Worm (Caenorhabditis elegans): ENCODE measurements around the gene irld-27.

Gene irld-27

ce11 chrII:3375302-3375701 is 43.2 kb downstream of the irld-27 start:
- TF ChIP-seq hlh-1 (tag; optimal IDR thresholded peaks at IDR 0.05) (no peak), ham-2 (GFP tag; optimal IDR thresholded peaks at IDR 0.05) (no peak), ztf-11 (tag; optimal IDR thresholded peaks at IDR 0.05) (no peak), cnd-1 (tag; optimal IDR thresholded peaks at IDR 0.05) (no peak), unc-39 (tag; optimal IDR thresholded peaks at IDR 0.05) (no peak), nhr-28 (tag; optimal IDR thresholded peaks at IDR 0.05) (no peak), nhr-237 (tag; optimal IDR thresholded peaks at IDR 0.05) (no peak), elt-1 (tag; optimal IDR thresholded peaks at IDR 0.05; ENCODE audit: borderline replicate concordance, insufficient read depth) (no peak), sem-2 (GFP tag; optimal IDR thresholded peaks at IDR 0.05) (no peak), ceh-43 (GFP tag; optimal IDR thresholded peaks at IDR 0.05) (no peak), zip-8 (tag; optimal IDR thresholded peaks at IDR 0.05) (no peak), mls-2 (tag; optimal IDR thresholded peaks at IDR 0.05) (no peak), ceh-39 (tag; optimal IDR thresholded peaks at IDR 0.05) (no peak), unc-62 (GFP tag; optimal IDR thresholded peaks at IDR 0.05) (no peak), lin-13 (tag; optimal IDR thresholded peaks at IDR 0.05) (no peak), bed-3 (GFP tag; optimal IDR thresholded peaks at IDR 0.05) (no peak)

ce11 chrII:3376789-3377188 is 44.6 kb downstream of the irld-27 start, which contains the start of gene bath-9:
TSS of gene bath-9 (plus strand) at chrII:3377089.
- TF ChIP-seq nhr-2 (tag; optimal IDR thresholded peaks at IDR 0.05), result peak; percentile 8
- TF ChIP-seq tbx-8 (GFP tag; optimal IDR thresholded peaks at IDR 0.05), result no peak
- TF ChIP-seq nhr-12 (tag; optimal IDR thresholded peaks at IDR 0.05), result no peak
- TF ChIP-seq drap-1 (GFP tag; optimal IDR thresholded peaks at IDR 0.05), result no peak

- no peak for TF ChIP-seq tbx-8 (GFP tag; optimal IDR thresholded peaks at IDR 0.05)
- TF ChIP-seq ceh-43 (GFP tag; optimal IDR thresholded peaks at IDR 0.05), result no peak
These were observed 46.1 kb downstream of the irld-27 start, which contains the start of gene Y49F6C.2 for ce11 chrII:3378275-3378674. TSS of gene Y49F6C.2 (plus strand) at chrII:3378575.

- TF ChIP-seq bed-3 (GFP tag; optimal IDR thresholded peaks at IDR 0.05) (no peak), ceh-39 (tag; optimal IDR thresholded peaks at IDR 0.05) (no peak), M03D4.4 (tag; optimal IDR thresholded peaks at IDR 0.05) (no peak), lsy-2 (tag; optimal IDR thresholded peaks at IDR 0.05) (no peak), hlh-1 (tag; optimal IDR thresholded peaks at IDR 0.05) (no peak), elt-1 (tag; optimal IDR thresholded peaks at IDR 0.05; ENCODE audit: borderline replicate concordance, insufficient read depth) (no peak), mls-2 (tag; optimal IDR thresholded peaks at IDR 0.05) (no peak), cnd-1 (tag; optimal IDR thresholded peaks at IDR 0.05) (no peak)
These were observed 49.4 kb downstream of the irld-27 start, which contains the start of gene T06D4.1 for ce11 chrII:3381510-3381909. TSS of gene T06D4.1 (plus strand) at chrII:3381830.

- TF ChIP-seq unc-120 (tag; optimal IDR thresholded peaks at IDR 0.05; ENCODE audit: poor library complexity, severe bottlenecking) (no peak), hlh-1 (tag; optimal IDR thresholded peaks at IDR 0.05) (no peak), lin-32 (GFP tag; optimal IDR thresholded peaks at IDR 0.05) (no peak), sem-2 (GFP tag; optimal IDR thresholded peaks at IDR 0.05) (no peak), ces-1 (GFP tag; optimal IDR thresholded peaks at IDR 0.05) (no peak), pha-4 (tag; optimal IDR thresholded peaks at IDR 0.05) (no peak), lin-13 (tag; optimal IDR thresholded peaks at IDR 0.05) (no peak), nhr-28 (tag; optimal IDR thresholded peaks at IDR 0.05) (no peak), elt-3 (tag; optimal IDR thresholded peaks at IDR 0.05) (no peak), tbx-8 (GFP tag; optimal IDR thresholded peaks at IDR 0.05) (no peak), M03D4.4 (tag; optimal IDR thresholded peaks at IDR 0.05) (no peak), drap-1 (GFP tag; optimal IDR thresholded peaks at IDR 0.05) (no peak), unc-62 (GFP tag; optimal IDR thresholded peaks at IDR 0.05) (no peak), mls-2 (tag; optimal IDR thresholded peaks at IDR 0.05) (no peak)
These were observed 51.0 kb downstream of the irld-27 start for ce11 chrII:3383116-3383515.

All from whole organism, mixed stage, embryonic.